Fruit fly (Drosophila melanogaster) whole organism, embryonic: Measurements from ENCODE around the gene CG7766.
A peak's percentile ranks its signal among the peaks of the same experiment; 100 is the strongest.

Experiments used
- ATbp ChIP-seq: fragments of 200-800 bp; sonication (Bioruptor generic); optimal IDR thresholded peaks from 2 replicates; lab custom pipeline; 2017; ENCODE audit warnings: missing biosample characterization, mild to moderate bottlenecking, missing genetic modification characterization, missing genetic modification reagents
- Ada2b ChIP-seq: fragments of 200-800 bp; sonication (Bioruptor generic); IDR thresholded peaks from 2 replicates; pipeline ENCODE4 v1.3.6; 2022; ENCODE audit warnings: missing biosample characterization, missing genetic modification characterization
- BtbVII ChIP-seq: fragments of 200-800 bp; sonication (Bioruptor generic); optimal IDR thresholded peaks from 3 replicates; lab custom pipeline; 2017; ENCODE audit warnings: missing biosample characterization, mild to moderate bottlenecking, missing genetic modification characterization
- Bteb2 ChIP-seq: fragments of 200-800 bp; sonication (Bioruptor generic); optimal IDR thresholded peaks from 2 replicates; lab custom pipeline; 2016; ENCODE audit warnings: missing biosample characterization, missing genetic modification characterization
- CG10654 ChIP-seq: fragments of 200-800 bp; sonication (Bioruptor generic); optimal IDR thresholded peaks from 2 replicates; lab custom pipeline; 2016; ENCODE audit warnings: missing biosample characterization, missing genetic modification characterization
- CG12299 ChIP-seq: fragments of 200-800 bp; sonication (Bioruptor generic); optimal IDR thresholded peaks from 2 replicates; lab custom pipeline; 2018; ENCODE audit warnings: missing biosample characterization, mild to moderate bottlenecking, missing genetic modification characterization
- CG1233 ChIP-seq: fragments of 200-800 bp; sonication (Bioruptor generic); optimal IDR thresholded peaks from 4 replicates; lab custom pipeline; 2018; ENCODE audit warnings: missing biosample characterization, mild to moderate bottlenecking, missing genetic modification characterization
- CG13424 ChIP-seq: fragments of 200-800 bp; sonication (Bioruptor generic); optimal IDR thresholded peaks from 2 replicates; lab custom pipeline; 2019; ENCODE audit warnings: missing biosample characterization, mild to moderate bottlenecking, missing genetic modification characterization, moderate library complexity
- CG15479 ChIP-seq: fragments of 200-800 bp; sonication (Bioruptor generic); optimal IDR thresholded peaks from 3 replicates; lab custom pipeline; 2019; ENCODE audit warnings: missing biosample characterization, mild to moderate bottlenecking, missing genetic modification characterization, moderate library complexity
- CG18619 ChIP-seq: fragments of 200-800 bp; sonication (Bioruptor generic); optimal IDR thresholded peaks from 3 replicates; lab custom pipeline; 2017; ENCODE audit warnings: missing biosample characterization, mild to moderate bottlenecking, missing genetic modification characterization
- CG2199 ChIP-seq: fragments of 200-800 bp; sonication (Bioruptor generic); IDR thresholded peaks from 3 replicates; pipeline ENCODE4 v1.3.6; 2022; ENCODE audit warnings: missing biosample characterization, missing genetic modification characterization
- CG30403 ChIP-seq: fragments of 200-800 bp; sonication (Bioruptor generic); optimal IDR thresholded peaks from 3 replicates; lab custom pipeline; 2016; ENCODE audit warnings: missing biosample characterization, missing genetic modification characterization
- CG31388 ChIP-seq: fragments of 200-800 bp; sonication (Bioruptor generic); optimal IDR thresholded peaks from 2 replicates; lab custom pipeline; 2016; ENCODE audit warnings: missing biosample characterization, missing genetic modification characterization
- CG4707 ChIP-seq: fragments of 200-800 bp; sonication (Bioruptor generic); optimal IDR thresholded peaks from 2 replicates; lab custom pipeline; 2018; ENCODE audit warnings: missing biosample characterization, mild to moderate bottlenecking, missing genetic modification characterization, moderate library complexity
- CG7357 ChIP-seq: fragments of 200-800 bp; sonication (Bioruptor generic); IDR thresholded peaks from 3 replicates; pipeline ENCODE4 v1.3.6; 2022; ENCODE audit warnings: missing biosample characterization, missing genetic modification characterization
- CG7556 ChIP-seq: fragments of 200-800 bp; sonication (Bioruptor generic); optimal IDR thresholded peaks from 2 replicates; lab custom pipeline; 2017; ENCODE audit warnings: missing biosample characterization, mild to moderate bottlenecking, missing genetic modification characterization
- D ChIP-seq, 2 experiments: fragments of 200-800 bp in 1 of 2; fragments of >200 bp in 1 of 2; sonication (Bioruptor generic) in 1 of 2; optimal IDR thresholded peaks; 2 replicates in 1 of 2; 3 replicates in 1 of 2; lab custom pipeline; 2017; ENCODE audit warnings: mild to moderate bottlenecking in 1 of 2, missing biosample characterization in 1 of 2, missing genetic modification characterization in 1 of 2, missing genetic modification reagents in 1 of 2
- Dref ChIP-seq: fragments of 200-800 bp; sonication (Bioruptor generic); IDR thresholded peaks from 2 replicates; pipeline ENCODE4 v1.3.6; 2022; ENCODE audit warnings: missing biosample characterization, missing genetic modification characterization
- Drgx ChIP-seq: fragments of 200-800 bp; sonication (Bioruptor generic); IDR thresholded peaks from 2 replicates; pipeline ENCODE4 v1.3.6; 2022; ENCODE audit warnings: missing biosample characterization, missing genetic modification characterization
- H2.0 ChIP-seq: fragments of 200-800 bp; sonication (Bioruptor generic); IDR thresholded peaks from 2 replicates; pipeline ENCODE4 v1.3.6; 2022; ENCODE audit warnings: missing biosample characterization, missing genetic modification characterization
- Jarid2 ChIP-seq: fragments of 200-800 bp; sonication (Bioruptor generic); optimal IDR thresholded peaks from 3 replicates; lab custom pipeline; 2017; ENCODE audit warnings: mild to moderate bottlenecking, missing biosample characterization, missing genetic modification reagents, missing genetic modification characterization
- Oli ChIP-seq: fragments of 200-800 bp; sonication (Bioruptor generic); optimal IDR thresholded peaks from 2 replicates; lab custom pipeline; 2018; ENCODE audit warnings: missing biosample characterization, mild to moderate bottlenecking, missing genetic modification characterization, moderate library complexity
- PHDP ChIP-seq: fragments of 200-800 bp; sonication (Bioruptor generic); optimal IDR thresholded peaks from 3 replicates; lab custom pipeline; 2018; ENCODE audit warnings: missing biosample characterization, mild to moderate bottlenecking, missing genetic modification characterization, moderate library complexity
- Ptx1 ChIP-seq: fragments of 200-800 bp; sonication (Bioruptor generic); IDR thresholded peaks from 2 replicates; pipeline ENCODE4 v1.3.6; 2022; ENCODE audit warnings: missing biosample characterization, missing genetic modification characterization
- Sox100B ChIP-seq: fragments of 200-800 bp; sonication (Bioruptor generic); optimal IDR thresholded peaks from 3 replicates; lab custom pipeline; 2018; ENCODE audit warnings: missing biosample characterization, mild to moderate bottlenecking, missing genetic modification characterization
- Ssrp ChIP-seq: fragments of 200-800 bp; sonication (Bioruptor generic); optimal IDR thresholded peaks from 2 replicates; lab custom pipeline; 2018; ENCODE audit warnings: missing biosample characterization, mild to moderate bottlenecking, missing genetic modification characterization, moderate library complexity
- Xbp1 ChIP-seq: fragments of 200-800 bp; sonication (Bioruptor generic); optimal IDR thresholded peaks from 3 replicates; lab custom pipeline; 2016; ENCODE audit warnings: missing biosample characterization, mild to moderate bottlenecking, missing genetic modification characterization
- Xrp1 ChIP-seq: fragments of 200-800 bp; sonication (Bioruptor generic); IDR thresholded peaks from 2 replicates; pipeline ENCODE4 v1.3.6; 2022; ENCODE audit warnings: missing biosample characterization, missing genetic modification characterization
- ab ChIP-seq: fragments of 200-800 bp; sonication (Bioruptor generic); optimal IDR thresholded peaks from 2 replicates; lab custom pipeline; 2016; ENCODE audit warnings: missing biosample characterization, missing genetic modification characterization
- bcd ChIP-seq: fragments of 200-800 bp; sonication (Bioruptor generic); optimal IDR thresholded peaks from 2 replicates; lab custom pipeline; 2017; ENCODE audit warnings: missing biosample characterization, mild to moderate bottlenecking, missing genetic modification characterization
- bowl ChIP-seq: fragments of 200-800 bp; sonication (Bioruptor generic); IDR thresholded peaks from 2 replicates; pipeline ENCODE4 v1.3.6; 2022; ENCODE audit warnings: missing biosample characterization, missing genetic modification characterization
- dpn ChIP-seq, 2 experiments: fragments of 200-800 bp; sonication (Bioruptor generic); optimal IDR thresholded peaks; 3 replicates each; lab custom pipeline; 2016; ENCODE audit warnings: missing biosample characterization in 2 of 2, missing genetic modification characterization in 2 of 2
- fd3F ChIP-seq: fragments of 200-800 bp; sonication (Bioruptor generic); optimal IDR thresholded peaks from 2 replicates; lab custom pipeline; 2018; ENCODE audit warnings: missing biosample characterization, mild to moderate bottlenecking, missing genetic modification characterization, moderate library complexity
- gcm ChIP-seq: fragments of 200-800 bp; sonication (Bioruptor generic); optimal IDR thresholded peaks from 2 replicates; lab custom pipeline; 2019; ENCODE audit warnings: missing biosample characterization, mild to moderate bottlenecking, missing genetic modification characterization, moderate library complexity
- gem ChIP-seq: fragments of 200-800 bp; sonication (Bioruptor generic); optimal IDR thresholded peaks from 2 replicates; lab custom pipeline; 2019; ENCODE audit warnings: missing biosample characterization, mild to moderate bottlenecking, missing genetic modification characterization, moderate library complexity
- h ChIP-seq: fragments of >200 bp; optimal IDR thresholded peaks from 2 replicates; lab custom pipeline; 2017
- jing ChIP-seq: fragments of 200-800 bp; sonication (Bioruptor generic); optimal IDR thresholded peaks from 2 replicates; lab custom pipeline; 2018; ENCODE audit warnings: missing biosample characterization, mild to moderate bottlenecking, missing genetic modification characterization
- ken ChIP-seq: fragments of 200-800 bp; sonication (Bioruptor generic); IDR thresholded peaks from 3 replicates; pipeline ENCODE4 v1.3.6; 2022; ENCODE audit warnings: missing biosample characterization, missing genetic modification characterization
- lab ChIP-seq: fragments of 200-800 bp; sonication (Bioruptor generic); optimal IDR thresholded peaks from 3 replicates; lab custom pipeline; 2017; ENCODE audit warnings: missing biosample characterization, missing genetic modification characterization, mild to moderate bottlenecking, moderate library complexity, missing genetic modification reagents
- lilli ChIP-seq: fragments of 200-800 bp; sonication (Bioruptor generic); optimal IDR thresholded peaks from 3 replicates; lab custom pipeline; 2016; ENCODE audit warnings: missing biosample characterization, missing genetic modification characterization
- lola ChIP-seq, 3 experiments: fragments of >200 bp in 2 of 3; fragments of 200-800 bp in 1 of 3; sonication (Bioruptor generic) in 1 of 3; optimal IDR thresholded peaks; 2 replicates each; lab custom pipeline; 2017 to 2019; ENCODE audit warnings: missing biosample characterization in 3 of 3, missing genetic modification characterization in 3 of 3, mild to moderate bottlenecking in 1 of 3, moderate library complexity in 1 of 3
- mld ChIP-seq: fragments of 200-800 bp; sonication (Bioruptor generic); IDR thresholded peaks from 3 replicates; pipeline ENCODE4 v1.3.6; 2022; ENCODE audit warnings: missing biosample characterization, missing genetic modification characterization; ENCODE audit not compliant: partially characterized antibody
- otp ChIP-seq: fragments of 200-800 bp; sonication (Bioruptor generic); IDR thresholded peaks from 3 replicates; pipeline ENCODE4, ENCODE4 v1.3.6; 2022; ENCODE audit warnings: missing biosample characterization, missing genetic modification characterization
- row ChIP-seq: fragments of 200-800 bp; sonication (Bioruptor generic); IDR thresholded peaks from 3 replicates; pipeline ENCODE4 v1.3.6; 2022; ENCODE audit warnings: missing biosample characterization, missing genetic modification characterization
- stc ChIP-seq: fragments of 200-800 bp; sonication (Bioruptor generic); IDR thresholded peaks from 2 replicates; pipeline ENCODE4 v1.3.6; 2022; ENCODE audit warnings: missing biosample characterization, missing genetic modification characterization
- zen ChIP-seq: fragments of 200-800 bp; sonication (Bioruptor generic); optimal IDR thresholded peaks from 3 replicates; lab custom pipeline; 2018; ENCODE audit warnings: missing biosample characterization, mild to moderate bottlenecking, missing genetic modification characterization, moderate library complexity
- zf30C ChIP-seq: fragments of 200-800 bp; sonication (Bioruptor generic); optimal IDR thresholded peaks from 3 replicates; lab custom pipeline; 2018; ENCODE audit warnings: missing biosample characterization, mild to moderate bottlenecking, missing genetic modification characterization
- zfh2 ChIP-seq: fragments of 200-800 bp; sonication (Bioruptor generic); optimal IDR thresholded peaks from 2 replicates; lab custom pipeline; 2016; ENCODE audit warnings: missing biosample characterization, missing genetic modification characterization

Gene CG7766

DNA sequence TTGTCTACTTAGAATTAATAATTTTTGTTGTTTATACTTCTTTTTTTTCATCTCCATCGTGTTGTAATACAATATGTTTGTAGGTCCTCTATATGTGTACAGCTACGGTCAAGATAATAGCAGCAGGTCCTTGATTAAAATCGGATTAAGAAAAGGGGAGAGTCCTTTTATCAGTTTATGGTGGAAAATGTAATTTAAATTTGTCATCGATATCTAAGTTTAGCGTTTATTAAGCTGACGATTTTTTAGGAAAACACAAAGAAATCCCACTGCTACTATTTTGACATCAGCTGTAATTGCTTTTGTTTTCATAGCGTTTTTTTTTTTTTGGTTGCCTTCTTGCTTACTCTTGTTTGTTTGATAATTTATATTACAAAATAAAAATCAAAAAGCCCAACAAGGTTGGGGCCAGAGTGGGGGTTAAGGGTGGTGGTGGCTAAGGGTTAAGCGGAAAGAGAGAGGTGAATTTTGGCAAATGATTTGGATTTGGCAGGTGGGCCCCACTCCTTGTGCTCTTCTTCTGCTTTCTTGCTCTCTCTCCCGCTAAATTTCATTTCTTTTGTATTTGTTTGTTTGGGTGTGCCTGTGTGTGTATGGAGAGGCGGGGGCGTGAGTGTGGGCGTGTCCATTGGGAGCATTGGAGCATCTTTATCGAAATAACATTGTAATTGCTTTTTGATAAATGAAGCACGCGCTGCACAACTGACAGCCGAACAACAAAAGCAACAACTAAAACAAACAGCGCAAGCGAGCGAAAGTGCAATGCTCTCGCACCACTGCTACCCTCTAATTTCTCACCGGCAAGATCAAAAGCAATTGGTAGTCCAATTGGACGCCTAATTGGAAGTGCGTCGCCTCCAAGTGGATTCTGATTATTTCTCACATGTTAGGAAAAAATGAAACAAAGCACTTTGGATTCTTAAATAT is 17.6 kb upstream of the CG7766 start (continued):
- no peak for TF ChIP-seq D (optimal IDR thresholded peaks at IDR 0.05; lab: Kevin White, UChicago)
- peak; percentile 37 for TF ChIP-seq D (GFP tag; optimal IDR thresholded peaks at IDR 0.05; lab: Kevin White, UChicago)
- TF ChIP-seq bcd (GFP tag; lab: Kevin White, UChicago), result peak; percentile 29
- peak; percentile 53 for TF ChIP-seq Oli (tag; lab: Kevin White, UChicago)
- no peak for TF ChIP-seq Dref (GFP tag; lab: Robert Waterston, UW)
- TF ChIP-seq Ssrp, result peak; percentile 23
- TF ChIP-seq lab (GFP tag; lab: Kevin White, UChicago), result peak; percentile 60
- peak; percentile 63 for TF ChIP-seq PHDP (tag; lab: Kevin White, UChicago)
- peak; percentile 26 for TF ChIP-seq Sox100B (GFP tag; lab: Kevin White, UChicago)
- TF ChIP-seq Xrp1 (GFP tag; lab: Robert Waterston, UW), result peak; percentile 48; the same call in 1 of the 2 replicates
- no peak for TF ChIP-seq CG7357
- TF ChIP-seq stc (GFP tag; lab: Robert Waterston, UW), result no peak
- TF ChIP-seq fd3F (GFP tag; lab: Kevin White, UChicago), result no peak
- TF ChIP-seq dpn (GFP tag; optimal IDR thresholded peaks at IDR 0.05; lab: Kevin White, UChicago), result peak; percentile 24 to 32
- TF ChIP-seq Ada2b (GFP tag; lab: Robert Waterston, UW), result peak; percentile 46
- no peak for TF ChIP-seq zfh2 (GFP tag; lab: Kevin White, UChicago)
- no peak for TF ChIP-seq CG2199 (GFP tag; lab: Robert Waterston, UW)
- peak; percentile 46 for TF ChIP-seq CG7556
- no peak for TF ChIP-seq h (lab: Kevin White, UChicago)
- TF ChIP-seq bowl (GFP tag; lab: Robert Waterston, UW), result no peak
- TF ChIP-seq Ptx1 (GFP tag; lab: Robert Waterston, UW), result peak; percentile 46; the same call in 1 of the 2 replicates
- no peak for TF ChIP-seq CG31388 (GFP tag; lab: Kevin White, UChicago)
- peak; percentile 71 for TF ChIP-seq gem (tag; lab: Kevin White, UChicago)
- TF ChIP-seq zen (tag; lab: Kevin White, UChicago), result peak; percentile 8
- no peak for TF ChIP-seq CG12299
- peak; percentile 36 for TF ChIP-seq CG30403 (GFP tag; lab: Kevin White, UChicago)
- peak; percentile 39 for TF ChIP-seq Bteb2 (GFP tag; lab: Kevin White, UChicago)
- no peak for TF ChIP-seq CG15479
- no peak for TF ChIP-seq zf30C
- peak; percentile 1 for TF ChIP-seq CG4707 (GFP tag; lab: Kevin White, UChicago)
- no peak for TF ChIP-seq ab (GFP tag; lab: Kevin White, UChicago)
- no peak for TF ChIP-seq otp (GFP tag; lab: Robert Waterston, UW)
- TF ChIP-seq CG10654 (GFP tag; lab: Kevin White, UChicago), result no peak
- no peak for TF ChIP-seq mld
- no peak for TF ChIP-seq jing (GFP tag; lab: Kevin White, UChicago)
- 0 out of 2 replicates have a peak, but pooled peaks have one; percentile 33 for TF ChIP-seq H2.0
- peak; percentile 7 for TF ChIP-seq gcm
- TF ChIP-seq row (GFP tag; lab: Robert Waterston, UW), result peak; percentile 57
- peak; percentile 41; the same call in 1 of the 3 replicates for TF ChIP-seq ken (GFP tag; lab: Robert Waterston, UW)
- TF ChIP-seq BtbVII, result peak; percentile 45
- peak; percentile 45 for TF ChIP-seq Xbp1 (GFP tag; lab: Kevin White, UChicago)
- peak; percentile 34; the same call in 1 of the 2 replicates for TF ChIP-seq Drgx (GFP tag; lab: Robert Waterston, UW)
- TF ChIP-seq Jarid2, result no peak
- TF ChIP-seq ATbp, result peak; percentile 27
- TF ChIP-seq CG18619 (GFP tag; lab: Kevin White, UChicago), result peak; percentile 5
- peak; percentile 50 for TF ChIP-seq CG13424
- peak in 1 of 3 experiments; percentile 33 for TF ChIP-seq lola (GFP tag; optimal IDR thresholded peaks at IDR 0.05; lab: Kevin White, UChicago)
- TF ChIP-seq lilli (GFP tag; lab: Kevin White, UChicago), result peak; percentile 41
- TF ChIP-seq CG1233 (GFP tag; lab: Kevin White, UChicago), result peak; percentile 36
